Worm (Caenorhabditis elegans): ENCODE measurements around the gene F21A3.3.

DNA sequence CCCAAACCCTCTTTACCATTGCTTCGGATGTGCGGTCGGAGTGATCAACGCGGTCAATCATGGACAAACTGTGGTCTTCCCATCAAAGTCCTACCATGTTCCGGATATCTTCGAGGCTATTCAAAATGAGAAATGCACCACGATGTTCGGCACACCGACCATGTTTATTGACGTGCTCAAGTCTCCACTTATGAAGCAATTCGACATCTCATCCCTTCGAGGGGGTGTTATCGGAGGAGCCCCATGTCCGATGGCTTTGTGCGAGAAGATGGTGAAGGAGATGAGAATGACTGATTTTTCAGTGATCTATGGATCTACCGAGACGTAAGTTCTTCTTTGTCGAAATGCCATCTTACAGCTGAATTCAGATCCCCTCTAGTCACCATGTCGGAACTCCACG, 50.9 kb downstream of the F21A3.3 start:
- TF ChIP-seq B0019.2 (GFP tag; conservative IDR thresholded peaks at IDR 0.05) (no peak), nhr-27 (tag; optimal IDR thresholded peaks at IDR 0.05) (no peak), ets-4 (GFP tag; optimal IDR thresholded peaks at IDR 0.05) (no peak), zim-3 (tag; optimal IDR thresholded peaks at IDR 0.05) (no peak), unc-62 (GFP tag; optimal IDR thresholded peaks at IDR 0.05) (no peak), ztf-3 (GFP tag; optimal IDR thresholded peaks at IDR 0.05) (no peak), ceh-100 (GFP tag; IDR thresholded peaks at IDR 0.05) (no peak), snpc-4 (GFP tag; optimal IDR thresholded peaks at IDR 0.05) (no peak), snpc-4 (tag; optimal IDR thresholded peaks at IDR 0.05) (no peak), sdz-38 (tag; optimal IDR thresholded peaks at IDR 0.05) (no peak)

All from whole organism, young adult.